Worm (Caenorhabditis elegans) whole organism, L4 larva: ENCODE measurements around the gene lnkn-1.

Experiments used
- Y105C5A.15 ChIP-seq: fragments of 200-800 bp; sonication (Bioruptor generic); IDR thresholded peaks from 2 replicates; pipeline ENCODE4 v1.3.6; 2022; ENCODE audit warnings: missing genetic modification characterization, missing compliant biosample characterization
- ZK546.5 ChIP-seq, 2 experiments: sonication (generic microtip); optimal IDR thresholded peaks; 2 replicates each; lab custom pipeline; 2017; ENCODE audit warnings: missing biosample characterization in 2 of 2, missing genetic modification characterization in 2 of 2
- aha-1 ChIP-seq: fragments of 150-350 bp; peaks from one replicate; lab custom pipeline; 2014; ENCODE audit warnings: missing biosample characterization, missing genetic modification characterization
- ceh-44 ChIP-seq: fragments of 200-800 bp; sonication (Bioruptor generic); IDR thresholded peaks from 2 replicates; pipeline ENCODE4 v1.3.6; 2022; ENCODE audit warnings: missing genetic modification reagents, missing genetic modification characterization, missing compliant biosample characterization
- ceh-62 ChIP-seq: sonication (generic microtip); optimal IDR thresholded peaks from 2 replicates; lab custom pipeline; 2017; ENCODE audit warnings: missing biosample characterization, missing genetic modification characterization
- ceh-82 ChIP-seq: sonication (generic microtip); optimal IDR thresholded peaks from 2 replicates; lab custom pipeline; 2017; ENCODE audit warnings: missing biosample characterization, missing genetic modification characterization
- ces-1 ChIP-seq: fragments of 150-350 bp; sonication (generic microtip); optimal IDR thresholded peaks from 4 replicates; lab custom pipeline; 2014; ENCODE audit warnings: missing biosample characterization, missing genetic modification reagents, missing genetic modification characterization
- cey-2 ChIP-seq: sonication (generic microtip); optimal IDR thresholded peaks from 3 replicates; lab custom pipeline; 2017; ENCODE audit warnings: missing genetic modification characterization, mild to moderate bottlenecking, missing compliant biosample characterization, antibody characterized with exemption, borderline replicate concordance; ENCODE audit not compliant: insufficient read depth
- daf-16 ChIP-seq, 3 experiments: sonication (generic microtip); optimal IDR thresholded peaks; 2 replicates each; lab custom pipeline; 2016 to 2017; ENCODE audit warnings: missing genetic modification characterization in 3 of 3, missing genetic modification reagents in 3 of 3, mild to moderate bottlenecking in 2 of 3, missing compliant biosample characterization in 2 of 3, missing biosample characterization in 1 of 3, moderate library complexity in 1 of 3
- daf-8 ChIP-seq: fragments of 200-800 bp; sonication (Bioruptor generic); IDR thresholded peaks from 2 replicates; pipeline ENCODE4 v1.3.6; 2022; ENCODE audit warnings: missing genetic modification characterization, missing compliant biosample characterization
- dmd-6 ChIP-seq: fragments of 200-800 bp; sonication (Bioruptor generic); IDR thresholded peaks from 2 replicates; pipeline ENCODE4 v1.3.6; 2022; ENCODE audit warnings: missing genetic modification reagents, missing genetic modification characterization, missing compliant biosample characterization
- dve-1 ChIP-seq: sonication (generic microtip); optimal IDR thresholded peaks from 2 replicates; lab custom pipeline; 2017; ENCODE audit warnings: antibody characterized with exemption, mild to moderate bottlenecking, missing genetic modification characterization, missing compliant biosample characterization; ENCODE audit not compliant: insufficient read depth
- egl-43 ChIP-seq: fragments of 200-800 bp; sonication (Bioruptor generic); IDR thresholded peaks from 2 replicates; pipeline ENCODE4 v1.3.6; 2022; ENCODE audit warnings: missing genetic modification reagents, missing genetic modification characterization, missing compliant biosample characterization
- hif-1 ChIP-seq, 2 experiments: sonication (generic microtip); optimal IDR thresholded peaks; 2 replicates each; lab custom pipeline; 2016 to 2017; ENCODE audit warnings: missing compliant biosample characterization in 2 of 2, missing genetic modification characterization in 2 of 2, missing genetic modification reagents in 2 of 2, missing genotype in 2 of 2, mild to moderate bottlenecking in 1 of 2
- hmg-1.1 ChIP-seq: fragments of 200-800 bp; sonication (Bioruptor generic); IDR thresholded peaks from 2 replicates; pipeline ENCODE4 v1.3.6; 2022; ENCODE audit warnings: missing genetic modification reagents, missing genetic modification characterization, missing compliant biosample characterization
- lim-7 ChIP-seq: fragments of 200-800 bp; sonication (Bioruptor generic); IDR thresholded peaks from 2 replicates; pipeline ENCODE4 v1.3.6; 2022; ENCODE audit warnings: missing genetic modification characterization, missing compliant biosample characterization
- lin-29 ChIP-seq: fragments of 200-800 bp; sonication (Bioruptor generic); IDR thresholded peaks from 2 replicates; pipeline ENCODE4 v1.3.6; 2022; ENCODE audit warnings: missing genetic modification reagents, missing genetic modification characterization, missing compliant biosample characterization
- lin-38 ChIP-seq: fragments of 200-800 bp; sonication (Bioruptor generic); IDR thresholded peaks from 2 replicates; pipeline ENCODE4 v1.3.6; 2022; ENCODE audit warnings: missing genetic modification reagents, missing genetic modification characterization, missing compliant biosample characterization
- lsy-2 ChIP-seq, 2 experiments: fragments of 150-350 bp in 1 of 2; sonication (generic microtip) in 1 of 2; optimal IDR thresholded peaks; 2 replicates each; lab custom pipeline; 2014 to 2017; ENCODE audit warnings: missing biosample characterization in 2 of 2, missing genetic modification characterization in 2 of 2
- madf-5 ChIP-seq, 2 experiments: fragments of 200-800 bp; sonication (Bioruptor generic); IDR thresholded peaks; 2 replicates each; pipeline ENCODE4 v1.3.6; 2022; ENCODE audit warnings: missing compliant biosample characterization in 2 of 2, missing genetic modification characterization in 2 of 2
- mdl-1 ChIP-seq, 2 experiments: fragments of 150-350 bp in 1 of 2; sonication (generic microtip) in 1 of 2; optimal IDR thresholded peaks; 2 replicates each; lab custom pipeline; 2014 to 2017; ENCODE audit warnings: missing biosample characterization in 2 of 2, missing genetic modification characterization in 2 of 2
- mdt-29 ChIP-seq: fragments of 200-800 bp; sonication (Bioruptor generic); IDR thresholded peaks from 2 replicates; pipeline ENCODE4 v1.3.6; 2022; ENCODE audit warnings: missing genetic modification reagents, missing genetic modification characterization, missing compliant biosample characterization
- mep-1 ChIP-seq: fragments of 150-350 bp; sonication (generic microtip); optimal IDR thresholded peaks from 3 replicates; lab custom pipeline; 2014; ENCODE audit warnings: missing biosample characterization, missing genetic modification characterization
- mxl-2 ChIP-seq: fragments of 200-800 bp; sonication (Bioruptor generic); conservative IDR thresholded peaks from 2 replicates; pipeline ENCODE4 v1.3.6; 2022; ENCODE audit warnings: missing genetic modification reagents, missing genetic modification characterization, missing compliant biosample characterization
- mxl-3 ChIP-seq: fragments of 200-800 bp; sonication (Bioruptor generic); optimal IDR thresholded peaks from 2 replicates; lab custom pipeline; 2018; ENCODE audit warnings: mild to moderate bottlenecking, missing genetic modification characterization, missing compliant biosample characterization
- nhr-10 ChIP-seq: fragments of 150-350 bp; optimal IDR thresholded peaks from 2 replicates; lab custom pipeline; 2014; ENCODE audit warnings: missing biosample characterization, missing genetic modification characterization
- nhr-102 ChIP-seq: sonication (generic microtip); optimal IDR thresholded peaks from 2 replicates; lab custom pipeline; 2016; ENCODE audit warnings: mild to moderate bottlenecking, missing genetic modification characterization, moderate library complexity, missing compliant biosample characterization
- nhr-11 ChIP-seq: fragments of 150-350 bp; optimal IDR thresholded peaks from 2 replicates; lab custom pipeline; 2014; ENCODE audit warnings: missing biosample characterization, missing genetic modification characterization
- nhr-28 ChIP-seq: fragments of 150-350 bp; optimal IDR thresholded peaks from 2 replicates; lab custom pipeline; 2014; ENCODE audit warnings: missing biosample characterization, missing genetic modification characterization
- nhr-76 ChIP-seq: fragments of 150-350 bp; optimal IDR thresholded peaks from 2 replicates; lab custom pipeline; 2014; ENCODE audit warnings: missing biosample characterization, missing genetic modification characterization
- nhr-77 ChIP-seq: fragments of 150-350 bp; optimal IDR thresholded peaks from 2 replicates; lab custom pipeline; 2014; ENCODE audit warnings: missing biosample characterization, missing genetic modification characterization
- saeg-2 ChIP-seq: fragments of 200-800 bp; sonication (Bioruptor generic); IDR thresholded peaks from 2 replicates; pipeline ENCODE4 v1.3.6; 2022; ENCODE audit warnings: missing genetic modification reagents, missing genetic modification characterization, missing compliant biosample characterization
- snpc-4 ChIP-seq: fragments of 150-350 bp; optimal IDR thresholded peaks from 2 replicates; lab custom pipeline; 2014; ENCODE audit warnings: missing biosample characterization, missing genetic modification characterization
- spr-1 ChIP-seq: sonication (generic microtip); optimal IDR thresholded peaks from 2 replicates; lab custom pipeline; 2016; ENCODE audit warnings: mild to moderate bottlenecking, missing genetic modification characterization, missing compliant biosample characterization
- spr-3 ChIP-seq: fragments of 200-800 bp; sonication (Bioruptor generic); optimal IDR thresholded peaks from 2 replicates; lab custom pipeline; 2018; ENCODE audit warnings: mild to moderate bottlenecking, missing genetic modification characterization, missing compliant biosample characterization
- tag-97 ChIP-seq: fragments of 200-800 bp; sonication (Bioruptor generic); IDR thresholded peaks from 2 replicates; pipeline ENCODE4 v1.3.6; 2022; ENCODE audit warnings: missing genetic modification characterization, missing compliant biosample characterization
- unc-62 ChIP-seq, 3 experiments: fragments of 150-350 bp in 1 of 3; sonication (generic microtip); optimal IDR thresholded peaks in 2 of 3; peaks in 1 of 3; 1 replicate in 1 of 3; 2 replicates in 2 of 3; lab custom pipeline; 2014 to 2017; ENCODE audit warnings: missing biosample characterization in 3 of 3, missing genetic modification characterization in 3 of 3, missing genetic modification reagents in 3 of 3, missing genotype in 1 of 3
- zfp-3 ChIP-seq: fragments of 200-800 bp; sonication (Bioruptor generic); conservative IDR thresholded peaks from 2 replicates; pipeline ENCODE4 v1.3.6; 2022; ENCODE audit warnings: missing genetic modification reagents, missing genetic modification characterization, missing compliant biosample characterization
- ztf-11 ChIP-seq: fragments of 150-350 bp; optimal IDR thresholded peaks from 2 replicates; lab custom pipeline; 2014; ENCODE audit warnings: missing biosample characterization, missing genetic modification characterization
- ztf-7 ChIP-seq: fragments of 150-350 bp; optimal IDR thresholded peaks from 2 replicates; lab custom pipeline; 2014; ENCODE audit warnings: missing biosample characterization, missing genetic modification characterization

Gene lnkn-1

ce11 chrIII:8922061-8922460 is 32.0 kb downstream of the lnkn-1 start:
- TF ChIP-seq lsy-2 (tag; optimal IDR thresholded peaks at IDR 0.05; lab: Kevin White, UChicago) (peak in 1 of 2 experiments; percentile 13), mdl-1 (tag; optimal IDR thresholded peaks at IDR 0.05; lab: Kevin White, UChicago) (peak in 1 of 2 experiments; percentile 71), aha-1 (tag; lab: Kevin White, UChicago) (peak; percentile 79), nhr-10 (tag; lab: Kevin White, UChicago) (no peak), nhr-76 (tag; lab: Kevin White, UChicago) (no peak), zfp-3 (0 out of 2 replicates have a peak, but pooled peaks have one; percentile 25), unc-62 (GFP tag; optimal IDR thresholded peaks at IDR 0.05 in 1 of 2; lab: Kevin White, UChicago) (peak in 1 of 2 experiments; percentile 64), unc-62 (tag; optimal IDR thresholded peaks at IDR 0.05; lab: Kevin White, UChicago) (no peak), mxl-3 (GFP tag; lab: Kevin White, UChicago) (peak; percentile 37), daf-16 (GFP tag; optimal IDR thresholded peaks at IDR 0.05; lab: Kevin White, UChicago) (peak in 1 of 2 experiments; percentile 84), daf-16 (tag; optimal IDR thresholded peaks at IDR 0.05; lab: Kevin White, UChicago) (no peak), nhr-11 (tag; lab: Kevin White, UChicago) (peak; percentile 1)

ce11 chrIII:8923240-8923734 is 33.3 kb downstream of the lnkn-1 start, which contains the start of gene glb-1:
Gene glb-1 (minus strand): TSS chrIII:8923290.
- TF ChIP-seq spr-1 (tag; lab: Kevin White, UChicago) (no peak), dve-1 (tag; lab: Kevin White, UChicago) (no peak), aha-1 (tag; lab: Kevin White, UChicago) (peak; percentile 29), ceh-44 (GFP tag; lab: Robert Waterston, UW) (no peak), ceh-62 (tag; lab: Kevin White, UChicago) (no peak)

ce11 chrIII:8923937-8924336 is 33.9 kb downstream of the lnkn-1 start, which contains the start of gene ZK637.12:
Gene ZK637.12 (plus strand): TSS chrIII:8924237.
- no peak for TF ChIP-seq daf-8 (GFP tag; lab: Robert Waterston, UW)

ce11 chrIII:8925539-8925938 is 35.5 kb downstream of the lnkn-1 start:
- TF ChIP-seq hif-1 (tag; optimal IDR thresholded peaks at IDR 0.05; lab: Kevin White, UChicago) (peak in 1 of 2 experiments; percentile 87), egl-43 (no peak), nhr-28 (tag; lab: Kevin White, UChicago) (peak; percentile 47), dmd-6 (peak; percentile 60), lim-7 (GFP tag; lab: Robert Waterston, UW) (no peak), aha-1 (tag; lab: Kevin White, UChicago) (peak; percentile 49)

ce11 chrIII:8926512-8926911 is 36.5 kb downstream of the lnkn-1 start:
- TF ChIP-seq mdl-1 (tag; optimal IDR thresholded peaks at IDR 0.05; lab: Kevin White, UChicago) = peak in 1 of 2 experiments; percentile 72
- no peak for TF ChIP-seq snpc-4 (tag; lab: Kevin White, UChicago)
- no peak for TF ChIP-seq spr-1 (tag; lab: Kevin White, UChicago)
- no peak for TF ChIP-seq egl-43
- TF ChIP-seq hmg-1.1 (GFP tag; lab: Robert Waterston, UW) = no peak
- TF ChIP-seq ces-1 (GFP tag; lab: Kevin White, UChicago) = no peak
- TF ChIP-seq zfp-3 = no peak
- TF ChIP-seq cey-2 (tag; lab: Kevin White, UChicago) = no peak
- TF ChIP-seq madf-5 (GFP tag; IDR thresholded peaks at IDR 0.05; lab: Robert Waterston, UW) = no peak
- no peak for TF ChIP-seq lin-29 (GFP tag; lab: Robert Waterston, UW)
- TF ChIP-seq mxl-2 (GFP tag; lab: Robert Waterston, UW) = no peak
- no peak for TF ChIP-seq lim-7 (GFP tag; lab: Robert Waterston, UW)
- TF ChIP-seq ceh-62 (tag; lab: Kevin White, UChicago) = no peak
- TF ChIP-seq ceh-82 (tag; lab: Kevin White, UChicago) = no peak
- peak; percentile 45 for TF ChIP-seq mep-1 (tag; lab: Kevin White, UChicago)
- TF ChIP-seq lin-38 = no peak
- no peak for TF ChIP-seq saeg-2 (GFP tag; lab: Robert Waterston, UW)
- no peak for TF ChIP-seq nhr-102 (tag; lab: Kevin White, UChicago)
- TF ChIP-seq ztf-7 (tag; lab: Kevin White, UChicago) = no peak
- peak; percentile 23 for TF ChIP-seq nhr-77 (tag; lab: Kevin White, UChicago)
- no peak for TF ChIP-seq ZK546.5 (tag; optimal IDR thresholded peaks at IDR 0.05; lab: Kevin White, UChicago)
- no peak for TF ChIP-seq nhr-10 (tag; lab: Kevin White, UChicago)
- no peak for TF ChIP-seq dve-1 (tag; lab: Kevin White, UChicago)
- TF ChIP-seq ztf-11 = no peak
- TF ChIP-seq tag-97 (GFP tag; lab: Robert Waterston, UW) = no peak
- peak; percentile 43 for TF ChIP-seq aha-1 (tag; lab: Kevin White, UChicago)
- no peak for TF ChIP-seq Y105C5A.15 (GFP tag; lab: Robert Waterston, UW)
- no peak for TF ChIP-seq spr-3 (GFP tag; lab: Kevin White, UChicago)
- no peak for TF ChIP-seq mdt-29 (GFP tag; lab: Robert Waterston, UW)
- TF ChIP-seq nhr-28 (tag; lab: Kevin White, UChicago) = peak; percentile 99
- no peak for TF ChIP-seq nhr-11 (tag; lab: Kevin White, UChicago)
